Fruit fly (Drosophila melanogaster): ENCODE measurements around the gene CG33235.

- TF ChIP-seq CG8478 (optimal IDR thresholded peaks at IDR 0.05) (no peak), psq (optimal IDR thresholded peaks at IDR 0.05) (no peak)
Measured at dm6 chrX:11511299-11511698, 19.9 kb upstream of the CG33235 start.

Data from whole organism.